Fruit fly (Drosophila melanogaster): ENCODE results near the gene Rb97D.

The Rb97D gene

dm6 chr3R:26875544-26876027 is at the start of gene Rb97D:
Gene Rb97D (minus strand): TSS chr3R:26875742.
- TF ChIP-seq CG5204 (GFP tag; optimal IDR thresholded peaks at IDR 0.05) (no peak), cnc (optimal IDR thresholded peaks at IDR 0.05) (no peak), cic (GFP tag; optimal IDR thresholded peaks at IDR 0.05) (no peak), kay (GFP tag; ENCODE audit: borderline replicate concordance) (no peak), Mnt (GFP tag; optimal IDR thresholded peaks at IDR 0.05) (peak; percentile 61), Crg-1 (GFP tag; optimal IDR thresholded peaks at IDR 0.05) (peak; percentile 45), ovo (GFP tag; optimal IDR thresholded peaks at IDR 0.05) (no peak), Hr96 (GFP tag; optimal IDR thresholded peaks at IDR 0.05) (peak; percentile 77), Clk (GFP tag; optimal IDR thresholded peaks at IDR 0.05) (peak; percentile 55), pad (GFP tag; optimal IDR thresholded peaks at IDR 0.05) (peak; percentile 49), CG1620 (GFP tag; optimal IDR thresholded peaks at IDR 0.05) (peak; percentile 65), CG7045 (GFP tag; optimal IDR thresholded peaks at IDR 0.05) (peak; percentile 72), CG12768 (GFP tag; optimal IDR thresholded peaks at IDR 0.05) (peak; percentile 55), tj (GFP tag; optimal IDR thresholded peaks at IDR 0.05) (peak; percentile 42), CG14711 (tag; optimal IDR thresholded peaks at IDR 0.05) (peak; percentile 36), toe (GFP tag; optimal IDR thresholded peaks at IDR 0.05) (peak; percentile 84), CG7101 (tag; optimal IDR thresholded peaks at IDR 0.05) (peak; percentile 71), CG33017 (tag; optimal IDR thresholded peaks at IDR 0.05) (peak; percentile 63), CG11617 (GFP tag; optimal IDR thresholded peaks at IDR 0.05) (peak; percentile 69), bab1 (GFP tag; optimal IDR thresholded peaks at IDR 0.05) (peak; percentile 75)

- TF ChIP-seq kay (GFP tag; ENCODE audit: borderline replicate concordance) (peak; percentile 15), CG11617 (GFP tag; optimal IDR thresholded peaks at IDR 0.05) (no peak), cic (GFP tag; optimal IDR thresholded peaks at IDR 0.05) (no peak), Crg-1 (GFP tag; optimal IDR thresholded peaks at IDR 0.05) (no peak), Mnt (GFP tag; optimal IDR thresholded peaks at IDR 0.05) (no peak), CG5204 (GFP tag; optimal IDR thresholded peaks at IDR 0.05) (no peak), CG33017 (tag; optimal IDR thresholded peaks at IDR 0.05) (no peak)
Observed at dm6 chr3R:26923830-26924333, 48.3 kb upstream of the Rb97D start.

dm6 chr3R:26918857-26919256 is 43.3 kb upstream of the Rb97D start:
- no peak for TF ChIP-seq Crg-1 (GFP tag; optimal IDR thresholded peaks at IDR 0.05)
- no peak for TF ChIP-seq CG7101 (tag; optimal IDR thresholded peaks at IDR 0.05)
- no peak for TF ChIP-seq CG7045 (GFP tag; optimal IDR thresholded peaks at IDR 0.05)
- TF ChIP-seq bab1 (GFP tag; optimal IDR thresholded peaks at IDR 0.05) = no peak
- TF ChIP-seq Hr96 (GFP tag; optimal IDR thresholded peaks at IDR 0.05) = no peak
- no peak for TF ChIP-seq CG12768 (GFP tag; optimal IDR thresholded peaks at IDR 0.05)
- TF ChIP-seq tj (GFP tag; optimal IDR thresholded peaks at IDR 0.05) = no peak
- TF ChIP-seq ovo (GFP tag; optimal IDR thresholded peaks at IDR 0.05) = no peak

- TF ChIP-seq CG14711 (tag; optimal IDR thresholded peaks at IDR 0.05) = no peak
- TF ChIP-seq CG7045 (GFP tag; optimal IDR thresholded peaks at IDR 0.05) = peak; percentile 52
- peak; percentile 38 for TF ChIP-seq bab1 (GFP tag; optimal IDR thresholded peaks at IDR 0.05)
- peak; percentile 75 for TF ChIP-seq tj (GFP tag; optimal IDR thresholded peaks at IDR 0.05)
- peak; percentile 6 for TF ChIP-seq Hr96 (GFP tag; optimal IDR thresholded peaks at IDR 0.05)
- peak; percentile 11 for TF ChIP-seq Clk (GFP tag; optimal IDR thresholded peaks at IDR 0.05)
- TF ChIP-seq CG7101 (tag; optimal IDR thresholded peaks at IDR 0.05) = peak; percentile 54
- TF ChIP-seq CG12768 (GFP tag; optimal IDR thresholded peaks at IDR 0.05) = peak; percentile 49
- TF ChIP-seq CG5204 (GFP tag; optimal IDR thresholded peaks at IDR 0.05) = peak; percentile 37
- no peak for TF ChIP-seq toe (GFP tag; optimal IDR thresholded peaks at IDR 0.05)
- TF ChIP-seq CG33017 (tag; optimal IDR thresholded peaks at IDR 0.05) = peak; percentile 50
- TF ChIP-seq Crg-1 (GFP tag; optimal IDR thresholded peaks at IDR 0.05) = peak; percentile 75
- TF ChIP-seq pad (GFP tag; optimal IDR thresholded peaks at IDR 0.05) = peak; percentile 40
- TF ChIP-seq cnc (optimal IDR thresholded peaks at IDR 0.05) = peak in 1 of 2 experiments; percentile 69
- peak; percentile 78 for TF ChIP-seq CG11617 (GFP tag; optimal IDR thresholded peaks at IDR 0.05)
- TF ChIP-seq CG1620 (GFP tag; optimal IDR thresholded peaks at IDR 0.05) = peak; percentile 18
- peak; percentile 50 for TF ChIP-seq ovo (GFP tag; optimal IDR thresholded peaks at IDR 0.05)
- peak; percentile 59 for TF ChIP-seq Mnt (GFP tag; optimal IDR thresholded peaks at IDR 0.05)
- TF ChIP-seq kay (GFP tag; ENCODE audit: borderline replicate concordance) = peak; percentile 38
- TF ChIP-seq cic (GFP tag; optimal IDR thresholded peaks at IDR 0.05) = peak; percentile 57
Observed at dm6 chr3R:26915463-26915925, 40.0 kb upstream of the Rb97D start, which contains the start of gene CG46339. Gene CG46339 (plus strand): TSS chr3R:26915761.

- TF ChIP-seq CG1620 (GFP tag; optimal IDR thresholded peaks at IDR 0.05) (no peak), Mnt (GFP tag; optimal IDR thresholded peaks at IDR 0.05) (peak; percentile 83), bab1 (GFP tag; optimal IDR thresholded peaks at IDR 0.05) (peak; percentile 60), CG14711 (tag; optimal IDR thresholded peaks at IDR 0.05) (peak; percentile 93)
Observed at dm6 chr3R:26912615-26913014, 37.1 kb upstream of the Rb97D start, which contains the start of gene Ets97D. Gene Ets97D (minus strand): TSS chr3R:26912886.

dm6 chr3R:26908750-26909149 is 33.2 kb upstream of the Rb97D start:
- no peak for TF ChIP-seq cnc (optimal IDR thresholded peaks at IDR 0.05)
- TF ChIP-seq toe (GFP tag; optimal IDR thresholded peaks at IDR 0.05) = no peak
- no peak for TF ChIP-seq CG7101 (tag; optimal IDR thresholded peaks at IDR 0.05)
- no peak for TF ChIP-seq CG33017 (tag; optimal IDR thresholded peaks at IDR 0.05)
- TF ChIP-seq bab1 (GFP tag; optimal IDR thresholded peaks at IDR 0.05) = no peak
- no peak for TF ChIP-seq CG14711 (tag; optimal IDR thresholded peaks at IDR 0.05)
- no peak for TF ChIP-seq Hr96 (GFP tag; optimal IDR thresholded peaks at IDR 0.05)
- no peak for TF ChIP-seq cic (GFP tag; optimal IDR thresholded peaks at IDR 0.05)
- no peak for TF ChIP-seq Mnt (GFP tag; optimal IDR thresholded peaks at IDR 0.05)
- TF ChIP-seq CG7045 (GFP tag; optimal IDR thresholded peaks at IDR 0.05) = no peak
- TF ChIP-seq Crg-1 (GFP tag; optimal IDR thresholded peaks at IDR 0.05) = no peak
- no peak for TF ChIP-seq ovo (GFP tag; optimal IDR thresholded peaks at IDR 0.05)
- TF ChIP-seq Clk (GFP tag; optimal IDR thresholded peaks at IDR 0.05) = no peak

Data from whole organism, adult.